Worm (Caenorhabditis elegans) whole organism, mixed stage, embryonic: ENCODE measurements around the gene ZK1098.6.

Experiments used
- M03D4.4 ChIP-seq: sonication (generic microtip); optimal IDR thresholded peaks from 2 replicates; lab custom pipeline; 2017; ENCODE audit warnings: mild to moderate bottlenecking, missing genetic modification characterization, missing compliant biosample characterization
- ceh-83 ChIP-seq: fragments of 200-800 bp; sonication (Bioruptor generic); optimal IDR thresholded peaks from 2 replicates; lab custom pipeline; 2018; ENCODE audit warnings: mild to moderate bottlenecking, missing genetic modification characterization, missing compliant biosample characterization
- elt-3 ChIP-seq: fragments of 150-350 bp; optimal IDR thresholded peaks from 2 replicates; lab custom pipeline; 2014; ENCODE audit warnings: missing biosample characterization, missing genetic modification characterization
- lsy-2 ChIP-seq: fragments of 150-350 bp; optimal IDR thresholded peaks from 2 replicates; lab custom pipeline; 2014; ENCODE audit warnings: missing biosample characterization, missing genetic modification characterization
- pha-4 ChIP-seq: fragments of 150-350 bp; optimal IDR thresholded peaks from 2 replicates; lab custom pipeline; 2018; ENCODE audit warnings: missing biosample characterization, missing genetic modification reagents, missing genetic modification characterization
- snpc-4 ChIP-seq: fragments of 150-350 bp; optimal IDR thresholded peaks from 2 replicates; lab custom pipeline; 2014; ENCODE audit warnings: missing biosample characterization, missing genetic modification characterization
- unc-39 ChIP-seq: fragments of 150-350 bp; optimal IDR thresholded peaks from 2 replicates; lab custom pipeline; 2014; ENCODE audit warnings: missing biosample characterization, missing genetic modification characterization

- TF ChIP-seq elt-3 (no peak), lsy-2 (tag; lab: Kevin White, UChicago) (no peak), M03D4.4 (no peak), pha-4 (tag; lab: Kevin White, UChicago) (no peak), snpc-4 (tag; lab: Kevin White, UChicago) (no peak), ceh-83 (no peak), unc-39 (tag; lab: Kevin White, UChicago) (no peak)
Observed at ce11 chrIII:9564410-9564809, 37.5 kb downstream of the ZK1098.6 start, which contains the start of gene C48B4.10.
